Worm (Caenorhabditis elegans): ENCODE results near the gene Y41C4A.11.

DNA sequence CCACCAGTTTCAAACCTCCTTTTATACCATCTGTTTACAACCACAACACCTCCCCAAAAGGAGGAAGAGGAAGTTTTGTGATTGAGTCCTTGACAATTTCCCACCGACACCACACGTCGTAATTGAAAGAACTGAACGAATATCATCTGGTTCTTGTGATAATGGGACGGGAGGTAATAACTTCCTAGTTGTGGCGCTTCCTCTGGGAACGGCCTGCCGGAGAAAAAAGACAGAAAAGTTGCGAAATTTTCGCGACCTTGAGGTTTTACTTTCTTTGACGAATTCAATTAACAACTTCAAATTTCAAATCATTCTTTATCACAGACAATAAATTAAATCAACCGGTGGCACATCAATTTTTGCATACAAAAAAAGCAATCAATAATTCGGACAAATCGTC lies 13.0 kb upstream of the Y41C4A.11 start, which contains the start of gene col-96:
- TF ChIP-seq ama-1 (optimal IDR thresholded peaks at IDR 0.05) (no peak), pes-1 (GFP tag; IDR thresholded peaks at IDR 0.05) (no peak), scrt-1 (GFP tag; IDR thresholded peaks at IDR 0.05) (no peak)

Measured in whole organism, early embryonic.